Fruit fly (Drosophila melanogaster): Measurements from ENCODE around the gene CG10211.

- TF ChIP-seq Pif1A (GFP tag; optimal IDR thresholded peaks at IDR 0.05) = no peak
- no peak for TF ChIP-seq CG10348 (GFP tag; IDR thresholded peaks at IDR 0.05)
- TF ChIP-seq CG34367 (tag; optimal IDR thresholded peaks at IDR 0.05) = no peak
- no peak for TF ChIP-seq gl (tag; optimal IDR thresholded peaks at IDR 0.05)
- TF ChIP-seq EcR (GFP tag; optimal IDR thresholded peaks at IDR 0.05) = no peak
- no peak for TF ChIP-seq CG8301 (tag; optimal IDR thresholded peaks at IDR 0.05)
- TF ChIP-seq CG14655 (GFP tag; optimal IDR thresholded peaks at IDR 0.05) = no peak
Measured at dm6 chr2L:18484040-18484381, 33.3 kb upstream of the CG10211 start.

Measured in whole organism, pupa.